Worm (Caenorhabditis elegans): ENCODE results near the gene sra-37.

The sra-37 gene

ce11 chrX:13893256-13893655 is at the start of gene sra-37:
Gene sra-37 (minus strand): TSS chrX:13893356.
- TF ChIP-seq ama-1 (optimal IDR thresholded peaks at IDR 0.05) (no peak), nhr-47 (tag; optimal IDR thresholded peaks at IDR 0.05) (no peak), unc-98 (GFP tag; IDR thresholded peaks at IDR 0.05) (no peak), isw-1 (GFP tag; IDR thresholded peaks at IDR 0.05) (no peak), rnt-1 (tag; optimal IDR thresholded peaks at IDR 0.05) (no peak)

ce11 chrX:13941865-13942264 is 48.7 kb upstream of the sra-37 start:
- TF ChIP-seq ceh-63 (GFP tag; optimal IDR thresholded peaks at IDR 0.05), result no peak
- TF ChIP-seq xbp-1 (tag; optimal IDR thresholded peaks at IDR 0.05), result no peak
- TF ChIP-seq unc-98 (GFP tag; IDR thresholded peaks at IDR 0.05), result no peak
- no peak for TF ChIP-seq lir-3 (tag; optimal IDR thresholded peaks at IDR 0.05; ENCODE audit: poor library complexity)
- TF ChIP-seq sptf-1 (tag; optimal IDR thresholded peaks at IDR 0.05), result no peak
- no peak for TF ChIP-seq mep-1 (tag; optimal IDR thresholded peaks at IDR 0.05)
- TF ChIP-seq nhr-77 (tag; optimal IDR thresholded peaks at IDR 0.05), result no peak
- TF ChIP-seq efl-3 (GFP tag; optimal IDR thresholded peaks at IDR 0.05), result no peak
- no peak for TF ChIP-seq nhr-237 (tag; optimal IDR thresholded peaks at IDR 0.05)
- TF ChIP-seq hlh-17 (GFP tag; optimal IDR thresholded peaks at IDR 0.05; ENCODE audit: borderline replicate concordance), result no peak
- TF ChIP-seq alr-1 (tag; optimal IDR thresholded peaks at IDR 0.05; ENCODE audit: borderline replicate concordance), result no peak
- TF ChIP-seq F16B12.6 (tag; optimal IDR thresholded peaks at IDR 0.05), result no peak
- no peak for TF ChIP-seq ceh-82 (tag; optimal IDR thresholded peaks at IDR 0.05)
- no peak for TF ChIP-seq C04F5.9 (tag; optimal IDR thresholded peaks at IDR 0.05)
- no peak for TF ChIP-seq lin-35 (GFP tag; optimal IDR thresholded peaks at IDR 0.05)
- no peak for TF ChIP-seq ets-5 (GFP tag; IDR thresholded peaks at IDR 0.05)
- TF ChIP-seq C34B4.2 (tag; optimal IDR thresholded peaks at IDR 0.05), result no peak

ce11 chrX:13941296-13941695 is 48.1 kb upstream of the sra-37 start:
- TF ChIP-seq fkh-10 (GFP tag; optimal IDR thresholded peaks at IDR 0.05) (no peak), nhr-11 (tag; optimal IDR thresholded peaks at IDR 0.05) (no peak), unc-30 (tag; optimal IDR thresholded peaks at IDR 0.05) (no peak), nhr-237 (tag; optimal IDR thresholded peaks at IDR 0.05) (no peak), snu-23 (GFP tag; optimal IDR thresholded peaks at IDR 0.05) (peak; percentile 3), skn-1 (tag; optimal IDR thresholded peaks at IDR 0.05) (no peak), zip-4 (GFP tag; optimal IDR thresholded peaks at IDR 0.05) (no peak), elt-2 (tag; optimal IDR thresholded peaks at IDR 0.05) (no peak), ceh-90 (tag; optimal IDR thresholded peaks at IDR 0.05) (no peak), unc-98 (GFP tag; IDR thresholded peaks at IDR 0.05) (no peak), Y116A8C.19 (tag; optimal IDR thresholded peaks at IDR 0.05; ENCODE audit: borderline replicate concordance) (no peak), unc-130 (tag; optimal IDR thresholded peaks at IDR 0.05) (no peak), ces-1 (GFP tag; optimal IDR thresholded peaks at IDR 0.05) (no peak), swsn-7 (tag; optimal IDR thresholded peaks at IDR 0.05) (no peak), ceh-8 (GFP tag; optimal IDR thresholded peaks at IDR 0.05) (no peak), nhr-90 (tag; optimal IDR thresholded peaks at IDR 0.05; ENCODE audit: poor library complexity) (peak; percentile 58), nhr-20 (tag; optimal IDR thresholded peaks at IDR 0.05) (no peak), lin-14 (GFP tag; optimal IDR thresholded peaks at IDR 0.05) (peak; percentile 26), lin-39 (tag; optimal IDR thresholded peaks at IDR 0.05) (no peak), ets-5 (GFP tag; IDR thresholded peaks at IDR 0.05) (no peak), tlp-1 (tag; optimal IDR thresholded peaks at IDR 0.05) (no peak), nhr-77 (tag; optimal IDR thresholded peaks at IDR 0.05) (no peak), egl-27 (tag; optimal IDR thresholded peaks at IDR 0.05) (no peak), efl-1 (optimal IDR thresholded peaks at IDR 0.05) (no peak), efl-1 (GFP tag; optimal IDR thresholded peaks at IDR 0.05 in 1 of 2) (no peak), hpl-2 (GFP tag; optimal IDR thresholded peaks at IDR 0.05) (no peak), lin-35 (GFP tag; optimal IDR thresholded peaks at IDR 0.05) (peak in 1 of 2 experiments; percentile 29), C16A3.4 (tag; optimal IDR thresholded peaks at IDR 0.05) (no peak), lsy-2 (tag; optimal IDR thresholded peaks at IDR 0.05) (peak in 1 of 2 experiments; percentile 28), dsc-1 (tag; optimal IDR thresholded peaks at IDR 0.05) (no peak), nhr-47 (tag; optimal IDR thresholded peaks at IDR 0.05) (no peak), snpc-4 (tag; optimal IDR thresholded peaks at IDR 0.05) (no peak), egl-13 (tag; optimal IDR thresholded peaks at IDR 0.05) (no peak), alr-1 (tag; optimal IDR thresholded peaks at IDR 0.05; ENCODE audit: borderline replicate concordance) (no peak), pag-3 (tag; optimal IDR thresholded peaks at IDR 0.05; ENCODE audit: borderline replicate concordance, insufficient read depth) (no peak), ama-1 (optimal IDR thresholded peaks at IDR 0.05) (no peak), isw-1 (GFP tag; IDR thresholded peaks at IDR 0.05) (no peak)
